Fruit fly (Drosophila melanogaster) whole organism, larva: ENCODE data around the gene mor.

Experiments used
- noc ChIP-seq: fragments of 200-800 bp; sonication (Bioruptor generic); optimal IDR thresholded peaks from 3 replicates; lab custom pipeline; 2019; ENCODE audit warnings: missing biosample characterization, mild to moderate bottlenecking, missing genetic modification characterization, moderate library complexity

The mor gene

dm6 chr3R:15919367-15920228 lies 53.1 kb downstream of the mor start:
- no peak for TF ChIP-seq noc
